Fruit fly (Drosophila melanogaster) whole organism, embryonic: ENCODE results near the gene Prosbeta2R2.

Source experiments
- Abd-B ChIP-seq: fragments of 200-800 bp; sonication (Bioruptor generic); optimal IDR thresholded peaks from 2 replicates; lab custom pipeline; 2018; ENCODE audit warnings: missing biosample characterization, mild to moderate bottlenecking, missing genetic modification characterization, moderate library complexity
- Aef1 ChIP-seq: fragments of 200-800 bp; sonication (Bioruptor generic); IDR thresholded peaks from 3 replicates; pipeline ENCODE4 v1.3.6; 2022; ENCODE audit warnings: missing biosample characterization, missing genetic modification characterization
- Bgb ChIP-seq: fragments of 200-800 bp; sonication (Bioruptor generic); IDR thresholded peaks from 2 replicates; pipeline ENCODE4 v1.3.6; 2022; ENCODE audit warnings: missing biosample characterization, missing genetic modification characterization; ENCODE audit not compliant: partially characterized antibody
- CG10147 ChIP-seq: fragments of 200-800 bp; sonication (Bioruptor generic); optimal IDR thresholded peaks from 2 replicates; lab custom pipeline; 2019; ENCODE audit warnings: missing biosample characterization, mild to moderate bottlenecking, missing genetic modification characterization, moderate library complexity
- CG10431 ChIP-seq: fragments of 200-800 bp; sonication (Bioruptor generic); optimal IDR thresholded peaks from 3 replicates; lab custom pipeline; 2018; ENCODE audit warnings: missing biosample characterization, mild to moderate bottlenecking, missing genetic modification characterization
- CG1233 ChIP-seq: fragments of 200-800 bp; sonication (Bioruptor generic); optimal IDR thresholded peaks from 4 replicates; lab custom pipeline; 2018; ENCODE audit warnings: missing biosample characterization, mild to moderate bottlenecking, missing genetic modification characterization
- CG12744 ChIP-seq: fragments of 200-800 bp; sonication (Bioruptor generic); optimal IDR thresholded peaks from 2 replicates; lab custom pipeline; 2016; ENCODE audit warnings: missing biosample characterization, missing genetic modification characterization
- CG13123 ChIP-seq: fragments of 200-800 bp; sonication (Bioruptor generic); optimal IDR thresholded peaks from 2 replicates; lab custom pipeline; 2016; ENCODE audit warnings: missing biosample characterization, missing genetic modification characterization
- CG14014 ChIP-seq: fragments of 200-800 bp; sonication (Bioruptor generic); IDR thresholded peaks from 2 replicates; pipeline ENCODE4 v1.3.6; 2022; ENCODE audit warnings: missing biosample characterization, missing genetic modification characterization
- CG14441 ChIP-seq: fragments of 200-800 bp; sonication (Bioruptor generic); IDR thresholded peaks from 2 replicates; pipeline ENCODE4 v1.3.6; 2022; ENCODE audit warnings: missing biosample characterization, missing genetic modification characterization
- CG15011 ChIP-seq: fragments of 200-800 bp; sonication (Bioruptor generic); optimal IDR thresholded peaks from 3 replicates; lab custom pipeline; 2018; ENCODE audit warnings: missing biosample characterization, mild to moderate bottlenecking, missing genetic modification characterization
- CG16779 ChIP-seq: fragments of 200-800 bp; sonication (Bioruptor generic); IDR thresholded peaks from 2 replicates; pipeline ENCODE4 v1.3.6; 2022; ENCODE audit warnings: missing biosample characterization, missing genetic modification characterization
- CG16815 ChIP-seq: fragments of 200-800 bp; sonication (Bioruptor generic); optimal IDR thresholded peaks from 3 replicates; lab custom pipeline; 2017; ENCODE audit warnings: missing biosample characterization, mild to moderate bottlenecking, missing genetic modification characterization
- CG17829 ChIP-seq: fragments of 200-800 bp; optimal IDR thresholded peaks from 2 replicates; lab custom pipeline; 2019; ENCODE audit warnings: missing biosample characterization, mild to moderate bottlenecking, missing genetic modification characterization, moderate library complexity
- CG2712 ChIP-seq: fragments of 200-800 bp; optimal IDR thresholded peaks from 3 replicates; lab custom pipeline; 2019; ENCODE audit warnings: missing biosample characterization, mild to moderate bottlenecking, missing genetic modification characterization, moderate library complexity
- CG3065 ChIP-seq: fragments of 200-800 bp; sonication (Bioruptor generic); optimal IDR thresholded peaks from 2 replicates; lab custom pipeline; 2016; ENCODE audit warnings: missing biosample characterization, missing genetic modification characterization
- CG31388 ChIP-seq: fragments of 200-800 bp; sonication (Bioruptor generic); optimal IDR thresholded peaks from 2 replicates; lab custom pipeline; 2016; ENCODE audit warnings: missing biosample characterization, missing genetic modification characterization
- CG3726 ChIP-seq: fragments of 200-800 bp; sonication (Bioruptor generic); IDR thresholded peaks from 3 replicates; pipeline ENCODE4, ENCODE4 v1.3.6; 2022; ENCODE audit warnings: missing biosample characterization, missing genetic modification characterization
- CG4360 ChIP-seq: fragments of 200-800 bp; sonication (Bioruptor generic); IDR thresholded peaks from 2 replicates; pipeline ENCODE4 v1.3.6; 2022; ENCODE audit warnings: missing biosample characterization, missing genetic modification characterization
- CG8281 ChIP-seq: fragments of 200-800 bp; sonication (Bioruptor generic); optimal IDR thresholded peaks from 2 replicates; lab custom pipeline; 2018; ENCODE audit warnings: missing biosample characterization, mild to moderate bottlenecking, missing genetic modification characterization, moderate library complexity
- CG8388 ChIP-seq: fragments of 200-800 bp; sonication (Bioruptor generic); optimal IDR thresholded peaks from 2 replicates; lab custom pipeline; 2019; ENCODE audit warnings: missing biosample characterization, mild to moderate bottlenecking, missing genetic modification characterization, moderate library complexity
- CHES-1-like ChIP-seq: fragments of 200-800 bp; sonication (Bioruptor generic); optimal IDR thresholded peaks from 2 replicates; lab custom pipeline; 2016; ENCODE audit warnings: missing biosample characterization, missing genetic modification characterization
- E2f2 ChIP-seq: fragments of 200-800 bp; sonication (Bioruptor generic); IDR thresholded peaks from 2 replicates; pipeline ENCODE4 v1.3.6; 2022; ENCODE audit warnings: missing biosample characterization, missing genetic modification characterization
- MESR4 ChIP-seq: fragments of 200-800 bp; sonication (Bioruptor generic); optimal IDR thresholded peaks from 2 replicates; lab custom pipeline; 2018; ENCODE audit warnings: missing biosample characterization, mild to moderate bottlenecking, missing genetic modification characterization, moderate library complexity
- NC2α ChIP-seq: fragments of 200-800 bp; sonication (Bioruptor generic); optimal IDR thresholded peaks from 2 replicates; lab custom pipeline; 2016; ENCODE audit warnings: missing biosample characterization, missing genetic modification characterization
- NK7.1 ChIP-seq: fragments of 200-800 bp; sonication (Bioruptor generic); optimal IDR thresholded peaks from 3 replicates; lab custom pipeline; 2016; ENCODE audit warnings: missing biosample characterization, missing genetic modification characterization
- Ptx1 ChIP-seq: fragments of 200-800 bp; sonication (Bioruptor generic); IDR thresholded peaks from 2 replicates; pipeline ENCODE4 v1.3.6; 2022; ENCODE audit warnings: missing biosample characterization, missing genetic modification characterization
- Sry-δ ChIP-seq: fragments of 200-800 bp; sonication (Bioruptor generic); optimal IDR thresholded peaks from 2 replicates; lab custom pipeline; 2016; ENCODE audit warnings: missing biosample characterization, missing genetic modification characterization
- Ssrp ChIP-seq: fragments of 200-800 bp; sonication (Bioruptor generic); optimal IDR thresholded peaks from 2 replicates; lab custom pipeline; 2018; ENCODE audit warnings: missing biosample characterization, mild to moderate bottlenecking, missing genetic modification characterization, moderate library complexity
- Vsx1 ChIP-seq: fragments of 200-800 bp; sonication (Bioruptor generic); optimal IDR thresholded peaks from 2 replicates; lab custom pipeline; 2017; ENCODE audit warnings: missing biosample characterization, mild to moderate bottlenecking, missing genetic modification characterization, missing genetic modification reagents
- Xrp1 ChIP-seq: fragments of 200-800 bp; sonication (Bioruptor generic); IDR thresholded peaks from 2 replicates; pipeline ENCODE4 v1.3.6; 2022; ENCODE audit warnings: missing biosample characterization, missing genetic modification characterization
- ab ChIP-seq: fragments of 200-800 bp; sonication (Bioruptor generic); optimal IDR thresholded peaks from 2 replicates; lab custom pipeline; 2016; ENCODE audit warnings: missing biosample characterization, missing genetic modification characterization
- chif ChIP-seq, 2 experiments: fragments of 200-800 bp; sonication (Bioruptor generic); optimal IDR thresholded peaks; 3 replicates each; lab custom pipeline; 2016; ENCODE audit warnings: missing biosample characterization in 2 of 2, missing genetic modification characterization in 2 of 2
- crc ChIP-seq: fragments of 200-800 bp; sonication (Bioruptor generic); optimal IDR thresholded peaks from 2 replicates; lab custom pipeline; 2016; ENCODE audit warnings: missing biosample characterization, missing genetic modification characterization
- cwo ChIP-seq: fragments of 200-800 bp; sonication (Bioruptor generic); optimal IDR thresholded peaks from 3 replicates; lab custom pipeline; 2017; ENCODE audit warnings: missing biosample characterization, missing genetic modification characterization, mild to moderate bottlenecking, moderate library complexity, missing genetic modification reagents
- gce ChIP-seq: fragments of 200-800 bp; sonication (Bioruptor generic); IDR thresholded peaks from 3 replicates; pipeline ENCODE4 v1.3.6; 2022; ENCODE audit warnings: missing biosample characterization, missing genetic modification characterization
- hkb ChIP-seq, 2 experiments: fragments of 200-800 bp in 1 of 2; fragments of >200 bp in 1 of 2; sonication (Bioruptor generic) in 1 of 2; IDR thresholded peaks in 1 of 2; optimal IDR thresholded peaks in 1 of 2; 2 replicates each; pipeline versions ENCODE4 v1.3.6 to Lab custom; 2017 to 2022; ENCODE audit warnings: missing biosample characterization in 1 of 2, missing genetic modification characterization in 1 of 2
- kay ChIP-seq: fragments of 200-800 bp; sonication (Bioruptor generic); optimal IDR thresholded peaks from 2 replicates; lab custom pipeline; 2016; ENCODE audit warnings: missing biosample characterization, missing genetic modification characterization
- knrl ChIP-seq: fragments of 200-800 bp; sonication (Bioruptor generic); IDR thresholded peaks from 3 replicates; pipeline ENCODE4 v1.3.6; 2022; ENCODE audit warnings: missing biosample characterization, missing genetic modification characterization; ENCODE audit not compliant: partially characterized antibody
- nerfin-2 ChIP-seq: fragments of 200-800 bp; sonication (Bioruptor generic); IDR thresholded peaks from 2 replicates; pipeline ENCODE4 v1.3.6; 2022; ENCODE audit warnings: missing biosample characterization, missing genetic modification characterization; ENCODE audit not compliant: partially characterized antibody
- pb ChIP-seq: fragments of 200-800 bp; sonication (Bioruptor generic); optimal IDR thresholded peaks from 3 replicates; lab custom pipeline; 2016; ENCODE audit warnings: missing biosample characterization, missing genetic modification characterization
- pros ChIP-seq: fragments of 200-800 bp; sonication (Bioruptor generic); optimal IDR thresholded peaks from 3 replicates; lab custom pipeline; 2019; ENCODE audit warnings: missing biosample characterization, mild to moderate bottlenecking, missing genetic modification characterization, moderate library complexity
- ranshi ChIP-seq: fragments of 200-800 bp; sonication (Bioruptor generic); IDR thresholded peaks from 2 replicates; pipeline ENCODE4 v1.3.6; 2022; ENCODE audit warnings: missing biosample characterization, missing genetic modification characterization
- sc ChIP-seq, 3 experiments: fragments of >200 bp in 2 of 3; fragments of 200-800 bp in 1 of 3; sonication (Bioruptor generic) in 1 of 3; optimal IDR thresholded peaks; 2 replicates in 2 of 3; 3 replicates in 1 of 3; lab custom pipeline; 2017; ENCODE audit warnings: mild to moderate bottlenecking in 1 of 3, missing biosample characterization in 1 of 3, missing genetic modification characterization in 1 of 3, missing genetic modification reagents in 1 of 3
- sd ChIP-seq: fragments of 200-800 bp; sonication (Bioruptor generic); optimal IDR thresholded peaks from 3 replicates; lab custom pipeline; 2018; ENCODE audit warnings: missing biosample characterization, mild to moderate bottlenecking, missing genetic modification characterization, moderate library complexity
- sug ChIP-seq: fragments of 200-800 bp; optimal IDR thresholded peaks from 2 replicates; lab custom pipeline; 2019; ENCODE audit warnings: missing biosample characterization, mild to moderate bottlenecking, missing genetic modification characterization, moderate library complexity
- toy ChIP-seq: fragments of 200-800 bp; sonication (Bioruptor generic); IDR thresholded peaks from 2 replicates; pipeline ENCODE4 v1.3.6; 2022; ENCODE audit warnings: missing biosample characterization, missing genetic modification characterization
- usp ChIP-seq: fragments of >200 bp; optimal IDR thresholded peaks from 2 replicates; lab custom pipeline; 2017; ENCODE audit warnings: missing biosample characterization, missing genetic modification characterization
- wor ChIP-seq: fragments of 200-800 bp; sonication (Bioruptor generic); IDR thresholded peaks from 2 replicates; pipeline ENCODE4 v1.3.6; 2022; ENCODE audit warnings: missing biosample characterization, missing genetic modification characterization
- z ChIP-seq: fragments of 200-800 bp; sonication (Bioruptor generic); IDR thresholded peaks from 3 replicates; pipeline ENCODE4 v1.3.6; 2022; ENCODE audit warnings: missing biosample characterization, missing genetic modification characterization

Prosbeta2R2 gene

DNA sequence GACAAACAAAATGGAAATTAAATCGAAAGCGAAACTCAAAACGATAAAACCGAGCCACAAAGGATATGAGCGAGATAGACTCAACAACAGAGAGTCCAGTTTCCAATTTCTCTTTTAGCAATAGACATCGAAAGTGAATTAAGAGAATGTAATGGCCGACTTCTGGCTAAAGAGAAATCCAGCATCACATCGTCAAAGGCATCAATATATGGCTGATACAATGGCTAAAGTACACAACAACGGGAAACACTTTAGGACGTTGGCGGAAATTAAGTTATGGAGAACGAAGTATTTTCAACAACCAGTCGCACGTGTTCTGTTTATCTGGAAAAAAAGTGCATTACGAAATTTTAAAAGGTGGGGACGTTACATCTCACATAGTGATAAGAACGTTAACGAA lies 19.7 kb downstream of the Prosbeta2R2 start (continued):
- TF ChIP-seq Xrp1 (GFP tag; lab: Robert Waterston, UW) = no peak
- TF ChIP-seq ranshi (GFP tag; lab: Robert Waterston, UW) = no peak
- TF ChIP-seq pros (GFP tag; lab: Kevin White, UChicago) = no peak
- no peak for TF ChIP-seq CG17829
- no peak for TF ChIP-seq CG13123 (GFP tag; lab: Kevin White, UChicago)
- TF ChIP-seq sug = no peak
- TF ChIP-seq Bgb (GFP tag; lab: Robert Waterston, UW) = no peak
- no peak for TF ChIP-seq CG8388 (GFP tag; lab: Kevin White, UChicago)
- no peak for TF ChIP-seq CG10147 (GFP tag; lab: Kevin White, UChicago)
- TF ChIP-seq CG16779 (GFP tag; lab: Robert Waterston, UW) = no peak
- TF ChIP-seq pb = no peak
- TF ChIP-seq Ssrp (tag; lab: Kevin White, UChicago) = no peak
- no peak for TF ChIP-seq CG4360 (GFP tag; lab: Robert Waterston, UW)
- peak; percentile 6 for TF ChIP-seq cwo (GFP tag; lab: Kevin White, UChicago)
- TF ChIP-seq wor = no peak

DNA sequence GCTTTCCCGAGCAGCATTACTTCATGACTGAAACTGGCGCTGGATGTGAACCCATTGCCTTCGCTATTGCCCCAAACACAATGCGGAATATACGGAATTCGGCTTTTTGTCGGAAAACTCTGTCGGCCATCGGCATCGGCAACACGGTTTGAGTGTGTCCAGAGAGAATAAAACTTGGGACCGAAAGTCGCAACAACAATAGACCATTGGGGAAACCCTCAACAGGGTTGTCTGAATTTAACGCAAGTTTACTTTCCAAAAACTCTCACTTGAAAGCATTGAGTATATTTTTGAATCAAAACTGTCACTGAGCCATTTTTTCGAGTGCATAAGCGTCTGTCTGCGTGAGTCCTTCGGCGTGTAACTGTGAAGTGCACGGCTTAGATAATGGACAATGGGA lies 21.0 kb downstream of the Prosbeta2R2 start:
- TF ChIP-seq CG8281 (tag; lab: Kevin White, UChicago) (no peak), MESR4 (GFP tag; lab: Kevin White, UChicago) (no peak), knrl (no peak), NC2α (GFP tag; lab: Kevin White, UChicago) (no peak), gce (GFP tag; lab: Robert Waterston, UW) (no peak), CG16815 (GFP tag; lab: Kevin White, UChicago) (peak; percentile 30), Vsx1 (GFP tag; lab: Kevin White, UChicago) (no peak), Abd-B (no peak), Sry-δ (GFP tag; lab: Kevin White, UChicago) (peak; percentile 12), ab (GFP tag; lab: Kevin White, UChicago) (no peak), CG31388 (GFP tag; lab: Kevin White, UChicago) (no peak), Ptx1 (GFP tag; lab: Robert Waterston, UW) (peak; percentile 55; the same call in 1 of the 2 replicates), usp (GFP tag; lab: Kevin White, UChicago) (no peak), kay (GFP tag; lab: Kevin White, UChicago) (no peak), CG14441 (GFP tag; lab: Robert Waterston, UW) (peak; percentile 56; the same call in 1 of the 2 replicates), chif (GFP tag; optimal IDR thresholded peaks at IDR 0.05; lab: Kevin White, UChicago) (peak; percentile 23 to 45), CG12744 (peak; percentile 2), E2f2 (peak; percentile 21; the same call in 1 of the 2 replicates), CHES-1-like (GFP tag; lab: Kevin White, UChicago) (peak; percentile 51), sc (optimal IDR thresholded peaks at IDR 0.05; lab: Kevin White, UChicago) (no peak), sc (GFP tag; optimal IDR thresholded peaks at IDR 0.05; lab: Kevin White, UChicago) (no peak), CG10431 (GFP tag; lab: Kevin White, UChicago) (no peak), CG14014 (GFP tag; lab: Robert Waterston, UW) (peak; percentile 53), Aef1 (GFP tag; lab: Robert Waterston, UW) (no peak), sd (tag; lab: Kevin White, UChicago) (peak; percentile 16), CG3726 (GFP tag; lab: Robert Waterston, UW) (no peak), CG15011 (GFP tag; lab: Kevin White, UChicago) (peak; percentile 25), CG1233 (peak; percentile 23), CG3065 (GFP tag; lab: Kevin White, UChicago) (no peak), toy (GFP tag; lab: Robert Waterston, UW) (no peak), CG2712 (tag; lab: Kevin White, UChicago) (peak; percentile 9), NK7.1 (GFP tag; lab: Kevin White, UChicago) (peak; percentile 32), hkb (optimal IDR thresholded peaks at IDR 0.05; lab: Kevin White, UChicago) (no peak), hkb (GFP tag; IDR thresholded peaks at IDR 0.05; lab: Robert Waterston, UW) (peak; percentile 63), crc (peak; percentile 26), nerfin-2 (GFP tag; lab: Robert Waterston, UW) (no peak), z (GFP tag; lab: Robert Waterston, UW) (no peak)
